Fruit fly (Drosophila melanogaster) whole organism, embryonic: ENCODE data around the gene CG14054.
A peak's percentile ranks its signal among the peaks of the same experiment; 100 is the strongest.

ENCODE experiments used
- Blimp-1 ChIP-seq: fragments of 200-800 bp; sonication (Bioruptor generic); optimal IDR thresholded peaks from 3 replicates; lab custom pipeline; 2018; ENCODE audit warnings: missing biosample characterization, missing genetic modification characterization, mild to moderate bottlenecking, moderate library complexity, missing genetic modification reagents
- Bteb2 ChIP-seq: fragments of 200-800 bp; sonication (Bioruptor generic); optimal IDR thresholded peaks from 2 replicates; lab custom pipeline; 2016; ENCODE audit warnings: missing biosample characterization, missing genetic modification characterization
- CG1233 ChIP-seq: fragments of 200-800 bp; sonication (Bioruptor generic); optimal IDR thresholded peaks from 4 replicates; lab custom pipeline; 2018; ENCODE audit warnings: missing biosample characterization, mild to moderate bottlenecking, missing genetic modification characterization
- CG12391 ChIP-seq: fragments of 200-800 bp; sonication (Bioruptor generic); optimal IDR thresholded peaks from 3 replicates; lab custom pipeline; 2018; ENCODE audit warnings: missing biosample characterization, mild to moderate bottlenecking, missing genetic modification characterization, moderate library complexity
- CG13296 ChIP-seq: fragments of 200-800 bp; sonication (Bioruptor generic); optimal IDR thresholded peaks from 3 replicates; lab custom pipeline; 2018; ENCODE audit warnings: missing biosample characterization, mild to moderate bottlenecking, missing genetic modification characterization
- CG1603 ChIP-seq: fragments of 200-800 bp; sonication (Bioruptor generic); optimal IDR thresholded peaks from 2 replicates; lab custom pipeline; 2019; ENCODE audit warnings: missing biosample characterization, mild to moderate bottlenecking, missing genetic modification characterization, moderate library complexity
- CG17829 ChIP-seq: fragments of 200-800 bp; optimal IDR thresholded peaks from 2 replicates; lab custom pipeline; 2019; ENCODE audit warnings: missing biosample characterization, mild to moderate bottlenecking, missing genetic modification characterization, moderate library complexity
- CG18011 ChIP-seq: fragments of 200-800 bp; sonication (Bioruptor generic); optimal IDR thresholded peaks from 2 replicates; lab custom pipeline; 2017; ENCODE audit warnings: missing biosample characterization, missing genetic modification characterization, mild to moderate bottlenecking, moderate library complexity, missing genotype
- CG32532 ChIP-seq: fragments of 200-800 bp; sonication (Bioruptor generic); IDR thresholded peaks from 2 replicates; pipeline ENCODE4 v1.3.6; 2022; ENCODE audit warnings: missing biosample characterization, missing genetic modification characterization
- CG3847 ChIP-seq: fragments of 200-800 bp; sonication (Bioruptor generic); IDR thresholded peaks from 2 replicates; pipeline ENCODE4 v1.3.6; 2022; ENCODE audit warnings: missing biosample characterization, missing genetic modification characterization
- CG42726 ChIP-seq: fragments of 200-800 bp; sonication (Bioruptor generic); IDR thresholded peaks from 2 replicates; pipeline ENCODE4 v1.3.6; 2022; ENCODE audit warnings: missing biosample characterization, missing genetic modification characterization; ENCODE audit not compliant: partially characterized antibody
- CG43689 ChIP-seq: fragments of 200-800 bp; sonication (Bioruptor generic); IDR thresholded peaks from 2 replicates; pipeline ENCODE4 v1.3.6; 2022; ENCODE audit warnings: missing biosample characterization, missing genetic modification characterization
- CG4854 ChIP-seq: fragments of 200-800 bp; sonication (Bioruptor generic); optimal IDR thresholded peaks from 2 replicates; lab custom pipeline; 2016; ENCODE audit warnings: missing biosample characterization, missing genetic modification characterization, inconsistent platforms
- CG6175 ChIP-seq: fragments of 200-800 bp; sonication (Bioruptor generic); IDR thresholded peaks from 3 replicates; pipeline ENCODE4 v1.3.6; 2022; ENCODE audit warnings: missing biosample characterization, missing genetic modification characterization
- CG7357 ChIP-seq: fragments of 200-800 bp; sonication (Bioruptor generic); IDR thresholded peaks from 3 replicates; pipeline ENCODE4 v1.3.6; 2022; ENCODE audit warnings: missing biosample characterization, missing genetic modification characterization
- CG7556 ChIP-seq: fragments of 200-800 bp; sonication (Bioruptor generic); optimal IDR thresholded peaks from 2 replicates; lab custom pipeline; 2017; ENCODE audit warnings: missing biosample characterization, mild to moderate bottlenecking, missing genetic modification characterization
- CG8924 ChIP-seq: fragments of 200-800 bp; optimal IDR thresholded peaks from 3 replicates; lab custom pipeline; 2019; ENCODE audit warnings: missing biosample characterization, mild to moderate bottlenecking, missing genetic modification characterization, moderate library complexity
- CG9609 ChIP-seq: fragments of 200-800 bp; sonication (Bioruptor generic); optimal IDR thresholded peaks from 3 replicates; lab custom pipeline; 2016; ENCODE audit warnings: missing biosample characterization, missing genetic modification characterization
- CoRest ChIP-seq: fragments of 200-800 bp; sonication (Bioruptor generic); optimal IDR thresholded peaks from 3 replicates; lab custom pipeline; 2018; ENCODE audit warnings: missing biosample characterization, mild to moderate bottlenecking, missing genetic modification characterization, moderate library complexity
- Dip3 ChIP-seq: fragments of 200-800 bp; sonication (Bioruptor generic); optimal IDR thresholded peaks from 3 replicates; lab custom pipeline; 2016; ENCODE audit warnings: missing biosample characterization, missing genetic modification characterization
- Ets65A ChIP-seq: fragments of 200-800 bp; sonication (Bioruptor generic); peaks from one replicate; lab custom pipeline; 2016; ENCODE audit warnings: missing biosample characterization, missing genetic modification characterization
- Gug ChIP-seq: fragments of 200-800 bp; sonication (Bioruptor generic); IDR thresholded peaks from 4 replicates; pipeline ENCODE4 v1.3.6; 2022; ENCODE audit warnings: missing biosample characterization, missing genetic modification characterization
- HHEX ChIP-seq: fragments of 200-800 bp; sonication (Bioruptor generic); optimal IDR thresholded peaks from 3 replicates; lab custom pipeline; 2017; ENCODE audit warnings: missing biosample characterization, mild to moderate bottlenecking, missing genetic modification characterization, missing genetic modification reagents
- HmgD ChIP-seq: fragments of 200-800 bp; sonication (Bioruptor generic); optimal IDR thresholded peaks from 3 replicates; lab custom pipeline; 2016; ENCODE audit warnings: missing biosample characterization, missing genetic modification characterization
- Hr39 ChIP-seq: fragments of >200 bp; optimal IDR thresholded peaks from 2 replicates; lab custom pipeline; 2017
- Nf-YA ChIP-seq: fragments of 200-800 bp; sonication (Bioruptor generic); IDR thresholded peaks from 2 replicates; pipeline ENCODE4 v1.3.6; 2022; ENCODE audit warnings: missing biosample characterization, missing genetic modification characterization
- PHDP ChIP-seq: fragments of 200-800 bp; sonication (Bioruptor generic); optimal IDR thresholded peaks from 3 replicates; lab custom pipeline; 2018; ENCODE audit warnings: missing biosample characterization, mild to moderate bottlenecking, missing genetic modification characterization, moderate library complexity
- Six4 ChIP-seq: fragments of 200-800 bp; sonication (Bioruptor generic); optimal IDR thresholded peaks from 2 replicates; lab custom pipeline; 2016; ENCODE audit warnings: missing biosample characterization, missing genetic modification characterization
- Sox100B ChIP-seq: fragments of 200-800 bp; sonication (Bioruptor generic); optimal IDR thresholded peaks from 3 replicates; lab custom pipeline; 2018; ENCODE audit warnings: missing biosample characterization, mild to moderate bottlenecking, missing genetic modification characterization
- al ChIP-seq: fragments of 200-800 bp; sonication (Bioruptor generic); IDR thresholded peaks from 2 replicates; pipeline ENCODE4 v1.3.6; 2022; ENCODE audit warnings: missing biosample characterization, missing genetic modification characterization
- az2 ChIP-seq: fragments of 200-800 bp; sonication (Bioruptor generic); optimal IDR thresholded peaks from 3 replicates; lab custom pipeline; 2016; ENCODE audit warnings: missing biosample characterization, missing genetic modification characterization
- bab2 ChIP-seq: fragments of 200-800 bp; sonication (Bioruptor generic); optimal IDR thresholded peaks from 2 replicates; lab custom pipeline; 2016; ENCODE audit warnings: missing biosample characterization, missing genetic modification characterization
- bsh ChIP-seq, 2 experiments: fragments of 200-800 bp; sonication (Bioruptor generic); optimal IDR thresholded peaks; 2 replicates each; lab custom pipeline; 2017 to 2018; ENCODE audit warnings: mild to moderate bottlenecking in 2 of 2, missing biosample characterization in 2 of 2, missing genetic modification characterization in 2 of 2, moderate library complexity in 1 of 2
- chn ChIP-seq: fragments of 200-800 bp; sonication (Bioruptor generic); optimal IDR thresholded peaks from 2 replicates; lab custom pipeline; 2016; ENCODE audit warnings: missing biosample characterization, missing genetic modification characterization
- crp ChIP-seq, 2 experiments: fragments of 200-800 bp; sonication (Bioruptor generic); optimal IDR thresholded peaks; 2 replicates in 1 of 2; 3 replicates in 1 of 2; lab custom pipeline; 2017; ENCODE audit warnings: missing biosample characterization in 2 of 2, missing genetic modification characterization in 2 of 2, mild to moderate bottlenecking in 1 of 2, moderate library complexity in 1 of 2
- dimm ChIP-seq: fragments of 200-800 bp; sonication (Bioruptor generic); IDR thresholded peaks from 2 replicates; pipeline ENCODE4 v1.3.6; 2022; ENCODE audit warnings: missing biosample characterization, missing genetic modification characterization
- fd102C ChIP-seq: fragments of 200-800 bp; sonication (Bioruptor generic); optimal IDR thresholded peaks from 2 replicates; lab custom pipeline; 2018; ENCODE audit warnings: missing biosample characterization, mild to moderate bottlenecking, missing genetic modification characterization, moderate library complexity
- gt ChIP-seq: fragments of 200-800 bp; sonication (Bioruptor generic); IDR thresholded peaks from 2 replicates; pipeline ENCODE4 v1.3.6; 2022; ENCODE audit warnings: missing biosample characterization, missing genetic modification characterization
- jumu ChIP-seq: fragments of 200-800 bp; sonication (Bioruptor generic); optimal IDR thresholded peaks from 3 replicates; lab custom pipeline; 2016; ENCODE audit warnings: missing biosample characterization, missing genetic modification characterization
- ken ChIP-seq: fragments of 200-800 bp; sonication (Bioruptor generic); IDR thresholded peaks from 3 replicates; pipeline ENCODE4 v1.3.6; 2022; ENCODE audit warnings: missing biosample characterization, missing genetic modification characterization
- onecut ChIP-seq: fragments of 200-800 bp; sonication (Bioruptor generic); IDR thresholded peaks from 2 replicates; pipeline ENCODE4 v1.3.6; 2022; ENCODE audit warnings: missing biosample characterization, missing genetic modification characterization
- otp ChIP-seq: fragments of 200-800 bp; sonication (Bioruptor generic); IDR thresholded peaks from 3 replicates; pipeline ENCODE4, ENCODE4 v1.3.6; 2022; ENCODE audit warnings: missing biosample characterization, missing genetic modification characterization
- pita ChIP-seq: fragments of 200-800 bp; sonication (Bioruptor generic); optimal IDR thresholded peaks from 2 replicates; lab custom pipeline; 2017; ENCODE audit warnings: missing biosample characterization, mild to moderate bottlenecking, missing genetic modification characterization
- pnt ChIP-seq: fragments of 200-800 bp; sonication (Bioruptor generic); optimal IDR thresholded peaks from 3 replicates; lab custom pipeline; 2016; ENCODE audit warnings: missing biosample characterization, missing genetic modification characterization
- run ChIP-seq: fragments of 200-800 bp; sonication (Bioruptor generic); optimal IDR thresholded peaks from 3 replicates; lab custom pipeline; 2018; ENCODE audit warnings: missing biosample characterization, mild to moderate bottlenecking, missing genetic modification characterization
- salm ChIP-seq: fragments of 200-800 bp; sonication (Bioruptor generic); optimal IDR thresholded peaks from 2 replicates; lab custom pipeline; 2018; ENCODE audit warnings: missing biosample characterization, mild to moderate bottlenecking, missing genetic modification characterization
- scrt ChIP-seq: fragments of 200-800 bp; sonication (Bioruptor generic); optimal IDR thresholded peaks from 2 replicates; lab custom pipeline; 2018; ENCODE audit warnings: missing biosample characterization, mild to moderate bottlenecking, missing genetic modification characterization, moderate library complexity
- sug ChIP-seq: fragments of 200-800 bp; optimal IDR thresholded peaks from 2 replicates; lab custom pipeline; 2019; ENCODE audit warnings: missing biosample characterization, mild to moderate bottlenecking, missing genetic modification characterization, moderate library complexity
- tna ChIP-seq: fragments of 200-800 bp; sonication (Bioruptor generic); IDR thresholded peaks from 2 replicates; pipeline ENCODE4 v1.3.6; 2022; ENCODE audit warnings: missing biosample characterization, missing genetic modification characterization; ENCODE audit not compliant: partially characterized antibody
- unc-4 ChIP-seq: fragments of 200-800 bp; sonication (Bioruptor generic); IDR thresholded peaks from 2 replicates; pipeline ENCODE4 v1.3.6; 2022; ENCODE audit warnings: missing biosample characterization, missing genetic modification characterization; ENCODE audit not compliant: partially characterized antibody
- wor ChIP-seq: fragments of 200-800 bp; sonication (Bioruptor generic); IDR thresholded peaks from 2 replicates; pipeline ENCODE4 v1.3.6; 2022; ENCODE audit warnings: missing biosample characterization, missing genetic modification characterization

Gene CG14054

dm6 chrX:2087501-2087900, 21.3 kb upstream of the CG14054 start (continued):
- peak; percentile 57 for TF ChIP-seq CG8924 (tag; lab: Kevin White, UChicago)
- peak; percentile 70 for TF ChIP-seq bab2 (GFP tag; lab: Kevin White, UChicago)
- TF ChIP-seq chn (GFP tag; lab: Kevin White, UChicago): peak; percentile 13
- 0 out of 2 replicates have a peak, but pooled peaks have one; percentile 27 for TF ChIP-seq onecut (GFP tag; lab: Robert Waterston, UW)
- TF ChIP-seq CG13296 (GFP tag; lab: Kevin White, UChicago): no peak
- 0 out of 2 replicates have a peak, but pooled peaks have one; percentile 27 for TF ChIP-seq al (GFP tag; lab: Robert Waterston, UW)
- peak; percentile 40 to 74 for TF ChIP-seq bsh (GFP tag; optimal IDR thresholded peaks at IDR 0.05; lab: Kevin White, UChicago)
- TF ChIP-seq CG17829: peak; percentile 48
- peak; percentile 49 for TF ChIP-seq Sox100B (GFP tag; lab: Kevin White, UChicago)
- TF ChIP-seq CG43689 (GFP tag; lab: Robert Waterston, UW): peak; percentile 43
- TF ChIP-seq wor: peak; percentile 76
- peak; percentile 7 for TF ChIP-seq CG1233 (GFP tag; lab: Kevin White, UChicago)
- peak; percentile 47 for TF ChIP-seq az2 (GFP tag; lab: Kevin White, UChicago)
- TF ChIP-seq CG6175 (GFP tag; lab: Robert Waterston, UW): 0 out of 3 replicates have a peak, but pooled peaks have one; percentile 24
- TF ChIP-seq Nf-YA (GFP tag; lab: Robert Waterston, UW): no peak
- TF ChIP-seq Bteb2 (GFP tag; lab: Kevin White, UChicago): peak; percentile 18
- no peak for TF ChIP-seq Hr39 (lab: Kevin White, UChicago)
- TF ChIP-seq Blimp-1 (GFP tag; lab: Kevin White, UChicago): peak; percentile 49
- TF ChIP-seq pita (GFP tag; lab: Kevin White, UChicago): no peak
- TF ChIP-seq Dip3 (GFP tag; lab: Kevin White, UChicago): no peak
- peak; percentile 29 for TF ChIP-seq CG18011 (GFP tag; lab: Kevin White, UChicago)
- peak; percentile 46 for TF ChIP-seq salm (tag; lab: Kevin White, UChicago)
- no peak for TF ChIP-seq HmgD
- TF ChIP-seq ken (GFP tag; lab: Robert Waterston, UW): peak; percentile 82
- TF ChIP-seq CG7556: peak; percentile 57
- peak; percentile 13 for TF ChIP-seq run (tag; lab: Kevin White, UChicago)
- peak; percentile 55; the same call in 1 of the 2 replicates for TF ChIP-seq CG3847 (GFP tag; lab: Robert Waterston, UW)
- TF ChIP-seq CG32532: peak; percentile 66
- peak; percentile 65 for TF ChIP-seq CG12391 (tag; lab: Kevin White, UChicago)
- TF ChIP-seq unc-4 (GFP tag; lab: Robert Waterston, UW): no peak
- peak; percentile 15 for TF ChIP-seq HHEX (GFP tag; lab: Kevin White, UChicago)
- TF ChIP-seq CG7357 (GFP tag; lab: Robert Waterston, UW): peak; percentile 50; the same call in 1 of the 3 replicates
- peak; percentile 64 for TF ChIP-seq CoRest
- no peak for TF ChIP-seq crp (GFP tag; optimal IDR thresholded peaks at IDR 0.05; lab: Kevin White, UChicago)
- peak; percentile 62 for TF ChIP-seq jumu (GFP tag; lab: Kevin White, UChicago)
- peak; percentile 86 for TF ChIP-seq CG1603 (tag; lab: Kevin White, UChicago)
- TF ChIP-seq otp: 0 out of 3 replicates have a peak, but pooled peaks have one; percentile 41
- TF ChIP-seq Six4: peak; percentile 28
- TF ChIP-seq gt (GFP tag; lab: Robert Waterston, UW): 0 out of 2 replicates have a peak, but pooled peaks have one; percentile 16
- peak; percentile 34 for TF ChIP-seq CG9609 (GFP tag; lab: Kevin White, UChicago)
- no peak for TF ChIP-seq scrt (GFP tag; lab: Kevin White, UChicago)
- peak; percentile 73 for TF ChIP-seq Gug (GFP tag; lab: Robert Waterston, UW)
- TF ChIP-seq pnt (GFP tag; lab: Kevin White, UChicago): no peak
- TF ChIP-seq PHDP: peak; percentile 54
- TF ChIP-seq dimm (GFP tag; lab: Robert Waterston, UW): 0 out of 2 replicates have a peak, but pooled peaks have one; percentile 45
- TF ChIP-seq CG4854 (GFP tag; lab: Kevin White, UChicago): no peak
- TF ChIP-seq CG42726: no peak
- no peak for TF ChIP-seq tna (GFP tag; lab: Robert Waterston, UW)
- TF ChIP-seq Ets65A (GFP tag; lab: Kevin White, UChicago): peak; percentile 91
- TF ChIP-seq fd102C: no peak
- no peak for TF ChIP-seq sug (tag; lab: Kevin White, UChicago)
